Worm (Caenorhabditis elegans) whole organism, L4/young adult: ENCODE data around the gene clec-125.

Experiments used
- W03F9.2 ChIP-seq: fragments of 150-350 bp; optimal IDR thresholded peaks from 2 replicates; lab custom pipeline; 2014; ENCODE audit warnings: missing biosample characterization, missing genetic modification characterization
- dao-5 ChIP-seq: sonication (generic microtip); optimal IDR thresholded peaks from 2 replicates; lab custom pipeline; 2016; ENCODE audit warnings: missing genotype, missing genetic modification characterization, moderate library complexity, missing compliant biosample characterization

DNA sequence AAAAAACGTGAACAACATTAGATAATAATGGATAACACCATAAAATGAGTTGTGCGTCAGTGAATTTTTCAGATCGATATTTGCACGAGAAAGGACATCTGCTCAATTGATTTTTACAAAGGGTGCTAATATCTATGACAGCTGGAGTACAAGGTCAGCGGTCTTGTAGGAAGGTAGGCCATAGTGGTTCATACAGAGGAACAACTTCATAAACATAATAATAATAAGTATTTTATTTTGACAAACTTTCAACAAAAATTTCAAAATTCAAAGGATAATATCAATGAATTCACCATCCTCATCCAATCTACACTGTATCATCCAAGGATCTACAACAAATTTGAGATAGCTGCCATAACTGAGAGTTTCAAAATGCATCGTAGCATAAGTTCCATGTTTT is 38.6 kb upstream of the clec-125 start, which contains the start of gene fbxb-104:
- TF ChIP-seq W03F9.2 (tag; lab: Kevin White, UChicago) (no peak), dao-5 (no peak)
